Worm (Caenorhabditis elegans) whole organism, young adult: ENCODE results near the gene F31D5.2.

Experiments used
- K12H6.12 ChIP-seq: fragments of 200-800 bp; sonication (Bioruptor generic); optimal IDR thresholded peaks from 2 replicates; lab custom pipeline; 2018; ENCODE audit warnings: mild to moderate bottlenecking, missing genetic modification characterization, missing compliant biosample characterization
- dox-1 ChIP-seq: fragments of 200-800 bp; sonication (Bioruptor generic); IDR thresholded peaks from 2 replicates; pipeline ENCODE4 v1.3.6; 2022; ENCODE audit warnings: missing genetic modification reagents, missing genetic modification characterization, missing compliant biosample characterization
- hlh-26 ChIP-seq: fragments of 200-800 bp; sonication (Bioruptor generic); conservative IDR thresholded peaks from 2 replicates; pipeline ENCODE4 v1.3.6; 2022; ENCODE audit warnings: missing genetic modification reagents, missing genetic modification characterization, missing compliant biosample characterization
- lir-1 ChIP-seq: fragments of 200-800 bp; sonication (Bioruptor generic); conservative IDR thresholded peaks from 2 replicates; pipeline ENCODE4 v1.3.6; 2022; ENCODE audit warnings: missing genetic modification reagents, missing genetic modification characterization, missing compliant biosample characterization
- snpc-3.4 ChIP-seq: sonication (generic microtip); optimal IDR thresholded peaks from 2 replicates; lab custom pipeline; 2017; ENCODE audit warnings: missing genetic modification characterization, mild to moderate bottlenecking, missing compliant biosample characterization, antibody characterized with exemption, moderate library complexity, missing genotype, missing genetic modification reagents
- xnd-1 ChIP-seq: sonication (generic microtip); optimal IDR thresholded peaks from 2 replicates; lab custom pipeline; 2016; ENCODE audit warnings: missing genotype, missing genetic modification reagents, missing genetic modification characterization, missing compliant biosample characterization

DNA sequence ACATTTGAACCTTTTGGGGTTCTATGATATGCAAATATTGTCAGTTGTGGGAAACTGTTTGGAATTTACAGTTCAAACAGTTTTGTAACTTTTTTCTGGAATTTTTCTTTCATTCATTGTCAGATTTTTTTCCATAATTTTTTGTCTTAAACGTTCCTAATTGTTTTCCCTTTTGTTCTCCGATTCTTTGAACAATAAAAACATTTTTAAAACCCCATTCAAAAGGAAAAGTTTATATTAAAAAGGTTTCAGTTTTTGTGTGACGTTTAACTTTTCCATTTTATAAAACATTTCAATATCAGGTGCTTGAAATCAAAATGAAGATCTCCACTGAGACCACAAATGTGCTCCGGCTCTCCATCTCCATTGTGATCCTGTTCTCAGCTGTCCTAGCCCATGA is 3.6 kb downstream of the F31D5.2 start, which contains the start of gene F31D5.1:
- TF ChIP-seq K12H6.12 (tag; lab: Kevin White, UChicago), result no peak
- no peak for TF ChIP-seq dox-1 (GFP tag; lab: Robert Waterston, UW)
- TF ChIP-seq hlh-26 (GFP tag; lab: Robert Waterston, UW), result no peak
- TF ChIP-seq xnd-1, result no peak
- no peak for TF ChIP-seq lir-1 (GFP tag; lab: Robert Waterston, UW)
- TF ChIP-seq snpc-3.4, result no peak
